Worm (Caenorhabditis elegans): ENCODE measurements around the gene B0334.20.

Gene B0334.20

DNA sequence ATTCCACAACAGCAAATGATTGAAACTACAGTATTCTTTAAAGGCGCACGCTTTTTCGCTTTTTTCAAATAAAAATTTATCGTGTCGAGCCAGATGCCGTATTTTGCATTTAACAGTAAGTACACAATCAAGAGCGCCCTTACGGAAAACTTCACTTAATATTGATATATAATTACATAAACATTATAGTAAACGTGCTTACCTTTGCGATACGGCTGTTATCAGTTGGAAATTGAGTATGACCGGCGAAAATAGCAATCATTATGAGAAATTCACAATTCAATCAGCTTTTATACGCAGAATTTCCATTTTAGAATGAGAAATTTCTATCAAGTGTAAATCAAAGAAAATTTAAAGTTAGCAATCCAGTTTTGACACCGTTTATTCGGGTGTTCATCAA, at the start of gene B0334.20:
B0334.20 (minus strand) TSS at position 262 of the 400 bp plus-strand sequence.
- TF ChIP-seq hlh-8 (tag; optimal IDR thresholded peaks at IDR 0.05) (no peak), hlh-30 (tag; optimal IDR thresholded peaks at IDR 0.05; ENCODE audit: insufficient read depth) (no peak), pha-2 (tag; optimal IDR thresholded peaks at IDR 0.05) (no peak), pha-4 (tag; optimal IDR thresholded peaks at IDR 0.05) (no peak), tbx-2 (tag; optimal IDR thresholded peaks at IDR 0.05) (no peak), lim-6 (tag; optimal IDR thresholded peaks at IDR 0.05) (no peak), odd-2 (tag; optimal IDR thresholded peaks at IDR 0.05) (no peak), sox-4 (tag; optimal IDR thresholded peaks at IDR 0.05) (no peak), pag-3 (tag; optimal IDR thresholded peaks at IDR 0.05; ENCODE audit: borderline replicate concordance) (no peak), T23F11.4 (GFP tag; optimal IDR thresholded peaks at IDR 0.05) (no peak), ceh-19 (GFP tag; optimal IDR thresholded peaks at IDR 0.05) (no peak)

DNA sequence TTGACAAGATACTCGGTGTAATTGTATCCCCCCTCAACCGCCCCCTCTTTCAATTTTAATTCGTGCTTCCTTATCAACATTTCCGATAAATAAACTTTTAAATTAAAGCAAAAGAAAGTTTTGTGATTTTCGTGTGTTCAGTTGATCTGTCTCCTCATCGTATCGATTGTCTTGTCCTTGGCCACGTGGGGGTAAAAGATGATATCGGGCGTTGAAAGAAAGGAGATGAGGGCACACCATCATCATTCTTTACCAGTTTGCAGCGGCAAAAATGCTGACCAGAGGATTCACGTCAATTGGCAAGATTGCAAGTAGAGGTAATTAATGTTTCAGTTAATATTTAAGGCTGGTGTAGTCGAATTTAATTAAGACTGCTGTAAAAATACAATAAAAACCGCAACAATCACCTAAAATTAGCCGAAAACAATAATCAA, 47.0 kb upstream of the B0334.20 start, which contains the start of gene F54D5.7:
F54D5.7 (plus strand) TSS at position 264 of the 434 bp plus-strand sequence.
- TF ChIP-seq ceh-9 (tag; optimal IDR thresholded peaks at IDR 0.05): no peak
- peak; percentile 79 for TF ChIP-seq ama-1 (optimal IDR thresholded peaks at IDR 0.05)
- no peak for TF ChIP-seq sox-4 (tag; optimal IDR thresholded peaks at IDR 0.05)
- no peak for TF ChIP-seq ceh-22 (tag; optimal IDR thresholded peaks at IDR 0.05)
- TF ChIP-seq eyg-1 (tag; optimal IDR thresholded peaks at IDR 0.05): no peak
- TF ChIP-seq ceh-30 (tag; optimal IDR thresholded peaks at IDR 0.05): peak; percentile 17
- no peak for TF ChIP-seq lim-6 (tag; optimal IDR thresholded peaks at IDR 0.05)
- TF ChIP-seq T23F11.4 (GFP tag; optimal IDR thresholded peaks at IDR 0.05): no peak
- no peak for TF ChIP-seq ceh-2 (tag; optimal IDR thresholded peaks at IDR 0.05)
- no peak for TF ChIP-seq madf-2 (tag; optimal IDR thresholded peaks at IDR 0.05)
- peak; percentile 28 for TF ChIP-seq rnt-1 (tag; optimal IDR thresholded peaks at IDR 0.05)
- TF ChIP-seq C38D4.7 (GFP tag; optimal IDR thresholded peaks at IDR 0.05): no peak
- TF ChIP-seq elt-2 (tag; optimal IDR thresholded peaks at IDR 0.05): peak; percentile 30
- TF ChIP-seq ceh-6 (GFP tag; optimal IDR thresholded peaks at IDR 0.05): peak; percentile 29
- TF ChIP-seq fkh-6 (tag; optimal IDR thresholded peaks at IDR 0.05): no peak
- no peak for TF ChIP-seq ttx-3 (tag; optimal IDR thresholded peaks at IDR 0.05)
- TF ChIP-seq dve-1 (tag; optimal IDR thresholded peaks at IDR 0.05): no peak
- no peak for TF ChIP-seq F13H6.1 (tag; optimal IDR thresholded peaks at IDR 0.05)
- no peak for TF ChIP-seq hlh-8 (tag; optimal IDR thresholded peaks at IDR 0.05)

- no peak for TF ChIP-seq ref-2 (tag; optimal IDR thresholded peaks at IDR 0.05)
- no peak for TF ChIP-seq ceh-31 (tag; optimal IDR thresholded peaks at IDR 0.05)
- no peak for TF ChIP-seq K02D7.2 (tag; optimal IDR thresholded peaks at IDR 0.05)
- no peak for TF ChIP-seq odd-2 (tag; optimal IDR thresholded peaks at IDR 0.05)
- no peak for TF ChIP-seq sdc-2 (tag; optimal IDR thresholded peaks at IDR 0.05)
- no peak for TF ChIP-seq lin-11 (tag; optimal IDR thresholded peaks at IDR 0.05)
- TF ChIP-seq fkh-10 (GFP tag; optimal IDR thresholded peaks at IDR 0.05): no peak
- TF ChIP-seq rnt-1 (tag; optimal IDR thresholded peaks at IDR 0.05): no peak
- no peak for TF ChIP-seq ceh-24 (tag; optimal IDR thresholded peaks at IDR 0.05)
Observed at ce11 chrII:11545952-11546325, 45.7 kb upstream of the B0334.20 start.

ce11 chrII:11545299-11545951, 45.2 kb upstream of the B0334.20 start, which contains the start of gene dnj-13:
dnj-13 (plus strand) TSS chrII:11545701.
- no peak for TF ChIP-seq fax-1 (tag; optimal IDR thresholded peaks at IDR 0.05)
- peak; percentile 61 for TF ChIP-seq pax-1 (tag; optimal IDR thresholded peaks at IDR 0.05)
- TF ChIP-seq pha-2 (tag; optimal IDR thresholded peaks at IDR 0.05): no peak
- no peak for TF ChIP-seq fkh-6 (tag; optimal IDR thresholded peaks at IDR 0.05)
- TF ChIP-seq lim-6 (tag; optimal IDR thresholded peaks at IDR 0.05): no peak
- no peak for TF ChIP-seq pat-9 (tag; optimal IDR thresholded peaks at IDR 0.05)
- TF ChIP-seq ets-4 (tag; optimal IDR thresholded peaks at IDR 0.05): peak; percentile 33
- peak; percentile 14 for TF ChIP-seq unc-86 (tag; optimal IDR thresholded peaks at IDR 0.05)
- peak; percentile 77 for TF ChIP-seq unc-42 (tag; optimal IDR thresholded peaks at IDR 0.05)
- no peak for TF ChIP-seq mec-3 (tag; optimal IDR thresholded peaks at IDR 0.05; ENCODE audit: borderline replicate concordance)
- no peak for TF ChIP-seq hlh-6 (tag; optimal IDR thresholded peaks at IDR 0.05)
- TF ChIP-seq pros-1 (tag; optimal IDR thresholded peaks at IDR 0.05): peak; percentile 47
- TF ChIP-seq ceh-24 (tag; optimal IDR thresholded peaks at IDR 0.05): no peak
- TF ChIP-seq rnt-1 (tag; optimal IDR thresholded peaks at IDR 0.05): peak; percentile 77
- peak; percentile 36 for TF ChIP-seq hlh-8 (tag; optimal IDR thresholded peaks at IDR 0.05)
- TF ChIP-seq ceh-18 (tag; optimal IDR thresholded peaks at IDR 0.05): peak; percentile 85
- peak; percentile 3 for TF ChIP-seq ceh-22 (tag; optimal IDR thresholded peaks at IDR 0.05)
- no peak for TF ChIP-seq Y22D7AL.16 (tag; optimal IDR thresholded peaks at IDR 0.05)
- peak; percentile 15 for TF ChIP-seq tbx-7 (tag; optimal IDR thresholded peaks at IDR 0.05)
- peak; percentile 90 for TF ChIP-seq nfya-1 (tag; optimal IDR thresholded peaks at IDR 0.05)
- TF ChIP-seq ceh-6 (GFP tag; optimal IDR thresholded peaks at IDR 0.05): no peak
- peak; percentile 49 for TF ChIP-seq ceh-2 (tag; optimal IDR thresholded peaks at IDR 0.05)
